Worm (Caenorhabditis elegans) whole organism, L1 larva: ENCODE measurements around the gene ZK822.9.

Experiments
- C16A3.4 ChIP-seq: fragments of 150-350 bp; optimal IDR thresholded peaks from 2 replicates; lab custom pipeline; 2014; ENCODE audit warnings: missing biosample characterization, missing genetic modification characterization
- F16B12.6 ChIP-seq: fragments of 150-350 bp; optimal IDR thresholded peaks from 2 replicates; lab custom pipeline; 2014; ENCODE audit warnings: missing biosample characterization, missing genetic modification characterization
- aha-1 ChIP-seq: fragments of 150-350 bp; optimal IDR thresholded peaks from 2 replicates; lab custom pipeline; 2014; ENCODE audit warnings: missing biosample characterization, missing genetic modification characterization
- aly-2 ChIP-seq: fragments of 150-350 bp; optimal IDR thresholded peaks from 2 replicates; lab custom pipeline; 2014; ENCODE audit warnings: missing biosample characterization, missing genetic modification characterization
- blmp-1 ChIP-seq: fragments of 150-350 bp; optimal IDR thresholded peaks from 2 replicates; lab custom pipeline; 2014; ENCODE audit warnings: missing biosample characterization, missing genetic modification characterization
- ceh-8 ChIP-seq: fragments of 200-800 bp; sonication (Bioruptor generic); optimal IDR thresholded peaks from 2 replicates; lab custom pipeline; 2018; ENCODE audit warnings: mild to moderate bottlenecking, missing genetic modification characterization, moderate library complexity, missing compliant biosample characterization
- ceh-82 ChIP-seq, 3 experiments: fragments of 150-350 bp in 1 of 3; sonication (generic microtip) in 2 of 3; optimal IDR thresholded peaks; 2 replicates each; lab custom pipeline; 2014 to 2017; ENCODE audit warnings: missing biosample characterization in 3 of 3, missing genetic modification characterization in 3 of 3
- ceh-88 ChIP-seq: fragments of 200-800 bp; sonication (Bioruptor generic); IDR thresholded peaks from 2 replicates; pipeline ENCODE4 v1.3.6; 2022; ENCODE audit warnings: missing genetic modification characterization, missing compliant biosample characterization
- ces-1 ChIP-seq: fragments of 150-350 bp; optimal IDR thresholded peaks from 2 replicates; lab custom pipeline; 2014; ENCODE audit warnings: missing biosample characterization, missing genetic modification reagents, missing genetic modification characterization
- dsc-1 ChIP-seq: sonication (generic microtip); optimal IDR thresholded peaks from 2 replicates; lab custom pipeline; 2016; ENCODE audit warnings: mild to moderate bottlenecking, missing genetic modification characterization, missing compliant biosample characterization
- efl-1 ChIP-seq, 4 experiments: fragments of 150-350 bp; optimal IDR thresholded peaks in 3 of 4; peaks in 1 of 4; 1 replicate in 1 of 4; 2 replicates in 3 of 4; lab custom pipeline; 2014; ENCODE audit warnings: missing biosample characterization in 2 of 4, missing genetic modification characterization in 2 of 4, missing genetic modification reagents in 2 of 4
- egl-13 ChIP-seq: sonication (generic microtip); optimal IDR thresholded peaks from 2 replicates; lab custom pipeline; 2016; ENCODE audit warnings: missing genotype, missing genetic modification reagents, missing genetic modification characterization, missing compliant biosample characterization
- elt-3 ChIP-seq, 6 experiments: fragments of 150-350 bp in 1 of 6; sonication (generic microtip); optimal IDR thresholded peaks; 2 replicates each; lab custom pipeline; 2017 to 2018; ENCODE audit warnings: missing biosample characterization in 6 of 6, missing genetic modification characterization in 6 of 6, inconsistent platforms in 1 of 6
- ets-5 ChIP-seq: fragments of 200-800 bp; sonication (Bioruptor generic); IDR thresholded peaks from 2 replicates; pipeline ENCODE4 v1.3.6; 2022; ENCODE audit warnings: missing genetic modification characterization, missing compliant biosample characterization
- fkh-10 ChIP-seq: sonication (generic microtip); optimal IDR thresholded peaks from 2 replicates; lab custom pipeline; 2017; ENCODE audit warnings: missing biosample characterization, missing genetic modification reagents, missing genetic modification characterization
- fkh-4 ChIP-seq: sonication (generic microtip); optimal IDR thresholded peaks from 2 replicates; lab custom pipeline; 2016; ENCODE audit warnings: missing compliant biosample characterization, missing genetic modification characterization, borderline replicate concordance
- fkh-8 ChIP-seq: sonication (generic microtip); optimal IDR thresholded peaks from 2 replicates; lab custom pipeline; 2016; ENCODE audit warnings: mild to moderate bottlenecking, missing genetic modification characterization, missing compliant biosample characterization
- fos-1 ChIP-seq: fragments of 150-350 bp; optimal IDR thresholded peaks from 2 replicates; lab custom pipeline; 2014; ENCODE audit warnings: missing biosample characterization, missing genetic modification characterization
- grh-1 ChIP-seq: fragments of 200-800 bp; sonication (Bioruptor generic); IDR thresholded peaks from 2 replicates; pipeline ENCODE4 v1.3.6; 2022; ENCODE audit warnings: missing genetic modification reagents, missing genetic modification characterization, missing compliant biosample characterization
- hlh-17 ChIP-seq: fragments of 200-800 bp; sonication (Bioruptor generic); optimal IDR thresholded peaks from 2 replicates; lab custom pipeline; 2018; ENCODE audit warnings: missing genetic modification characterization, mild to moderate bottlenecking, missing compliant biosample characterization, moderate library complexity, borderline replicate concordance
- irx-1 ChIP-seq: sonication (generic microtip); optimal IDR thresholded peaks from 2 replicates; lab custom pipeline; 2016; ENCODE audit warnings: missing genetic modification characterization, missing compliant biosample characterization
- lin-15B ChIP-seq: fragments of 150-350 bp; sonication (generic microtip); optimal IDR thresholded peaks from 3 replicates; lab custom pipeline; 2014; ENCODE audit warnings: missing biosample characterization, missing genetic modification characterization
- lin-35 ChIP-seq, 2 experiments: fragments of 150-350 bp; optimal IDR thresholded peaks; 2 replicates each; lab custom pipeline; 2014; ENCODE audit warnings: missing biosample characterization in 2 of 2, missing genetic modification characterization in 2 of 2, missing genetic modification reagents in 2 of 2
- lin-39 ChIP-seq: fragments of 150-350 bp; optimal IDR thresholded peaks from 2 replicates; lab custom pipeline; 2014; ENCODE audit warnings: missing biosample characterization, missing genetic modification reagents, missing genetic modification characterization
- lir-3 ChIP-seq: sonication (generic microtip); optimal IDR thresholded peaks from 2 replicates; lab custom pipeline; 2016; ENCODE audit warnings: mild to moderate bottlenecking, missing genetic modification characterization, moderate library complexity, missing compliant biosample characterization; ENCODE audit not compliant: poor library complexity
- lsy-2 ChIP-seq, 2 experiments: fragments of 150-350 bp; optimal IDR thresholded peaks; 2 replicates each; lab custom pipeline; 2014; ENCODE audit warnings: missing biosample characterization in 2 of 2, missing genetic modification characterization in 2 of 2
- mab-9 ChIP-seq: fragments of 200-800 bp; sonication (Bioruptor generic); IDR thresholded peaks from 2 replicates; pipeline ENCODE4 v1.3.6; 2022; ENCODE audit warnings: missing genetic modification reagents, missing genetic modification characterization, missing compliant biosample characterization
- mdl-1 ChIP-seq, 2 experiments: fragments of 150-350 bp; optimal IDR thresholded peaks; 2 replicates each; lab custom pipeline; 2014 to 2017; ENCODE audit warnings: missing biosample characterization in 2 of 2, missing genetic modification characterization in 2 of 2, inconsistent platforms in 1 of 2
- mep-1 ChIP-seq: fragments of 150-350 bp; optimal IDR thresholded peaks from 2 replicates; lab custom pipeline; 2014; ENCODE audit warnings: missing biosample characterization, missing genetic modification characterization
- nhr-11 ChIP-seq: fragments of 150-350 bp; optimal IDR thresholded peaks from 2 replicates; lab custom pipeline; 2014; ENCODE audit warnings: missing biosample characterization, missing genetic modification characterization
- nhr-47 ChIP-seq: sonication (generic microtip); optimal IDR thresholded peaks from 2 replicates; lab custom pipeline; 2016; ENCODE audit warnings: mild to moderate bottlenecking, missing genetic modification characterization, moderate library complexity, missing compliant biosample characterization
- nhr-71 ChIP-seq: sonication (generic microtip); optimal IDR thresholded peaks from 2 replicates; lab custom pipeline; 2016; ENCODE audit warnings: mild to moderate bottlenecking, missing genetic modification characterization, moderate library complexity, missing compliant biosample characterization
- nhr-90 ChIP-seq: sonication (generic microtip); optimal IDR thresholded peaks from 2 replicates; lab custom pipeline; 2016; ENCODE audit warnings: mild to moderate bottlenecking, missing genetic modification characterization, missing compliant biosample characterization; ENCODE audit not compliant: poor library complexity
- pag-3 ChIP-seq: sonication (generic microtip); optimal IDR thresholded peaks from 2 replicates; lab custom pipeline; 2017; ENCODE audit warnings: missing genetic modification characterization, mild to moderate bottlenecking, missing compliant biosample characterization, antibody characterized with exemption, borderline replicate concordance; ENCODE audit not compliant: insufficient read depth
- rnt-1 ChIP-seq: sonication (generic microtip); optimal IDR thresholded peaks from 2 replicates; lab custom pipeline; 2016; ENCODE audit warnings: mild to moderate bottlenecking, missing genetic modification characterization, moderate library complexity, missing compliant biosample characterization
- snpc-4 ChIP-seq: fragments of 150-350 bp; optimal IDR thresholded peaks from 2 replicates; lab custom pipeline; 2014; ENCODE audit warnings: missing biosample characterization, missing genetic modification characterization
- sup-37 ChIP-seq: fragments of 200-800 bp; sonication (Bioruptor generic); optimal IDR thresholded peaks from 2 replicates; lab custom pipeline; 2018; ENCODE audit warnings: mild to moderate bottlenecking, missing genetic modification characterization, missing compliant biosample characterization
- swsn-7 ChIP-seq: sonication (generic microtip); optimal IDR thresholded peaks from 2 replicates; lab custom pipeline; 2016; ENCODE audit warnings: missing genetic modification characterization, missing compliant biosample characterization
- tlp-1 ChIP-seq: fragments of 150-350 bp; optimal IDR thresholded peaks from 2 replicates; lab custom pipeline; 2014; ENCODE audit warnings: missing biosample characterization, missing genetic modification characterization
- unc-130 ChIP-seq: fragments of 150-350 bp; optimal IDR thresholded peaks from 2 replicates; lab custom pipeline; 2017; ENCODE audit warnings: missing biosample characterization, missing genetic modification characterization, inconsistent platforms
- unc-98 ChIP-seq: fragments of 200-800 bp; sonication (Bioruptor generic); IDR thresholded peaks from 2 replicates; pipeline ENCODE4 v1.3.6; 2022; ENCODE audit warnings: missing genetic modification characterization, missing compliant biosample characterization
- vab-15 ChIP-seq: sonication (generic microtip); optimal IDR thresholded peaks from 2 replicates; lab custom pipeline; 2017; ENCODE audit warnings: missing genotype, mild to moderate bottlenecking, missing genetic modification characterization, missing compliant biosample characterization
- zip-4 ChIP-seq: fragments of 200-800 bp; sonication (Bioruptor generic); optimal IDR thresholded peaks from 2 replicates; lab custom pipeline; 2018; ENCODE audit warnings: mild to moderate bottlenecking, missing genetic modification characterization, moderate library complexity, missing compliant biosample characterization
- ztf-11 ChIP-seq, 2 experiments: sonication (generic microtip); optimal IDR thresholded peaks; 2 replicates each; lab custom pipeline; 2016 to 2017; ENCODE audit warnings: missing genetic modification characterization in 2 of 2, missing biosample characterization in 1 of 2, missing compliant biosample characterization in 1 of 2
- ztf-4 ChIP-seq: fragments of 150-350 bp; optimal IDR thresholded peaks from 2 replicates; lab custom pipeline; 2014; ENCODE audit warnings: missing biosample characterization, missing genetic modification characterization

The ZK822.9 gene

ce11 chrIV:11961485-11962255 lies 45.9 kb downstream of the ZK822.9 start, which contains the start of gene ZK829.7 (continued):
- TF ChIP-seq hlh-17: no peak
- TF ChIP-seq pag-3 (tag; lab: Kevin White, UChicago): no peak
- TF ChIP-seq sup-37 (GFP tag; lab: Kevin White, UChicago): peak; percentile 33
- peak; percentile 88 for TF ChIP-seq nhr-90 (tag; lab: Kevin White, UChicago)
- peak in 1 of 2 experiments; percentile 41 for TF ChIP-seq mdl-1 (tag; optimal IDR thresholded peaks at IDR 0.05; lab: Kevin White, UChicago)
- peak; percentile 90 to 97 for TF ChIP-seq efl-1 (optimal IDR thresholded peaks at IDR 0.05; lab: Kevin White, UChicago)
- peak; percentile 92 to 100 for TF ChIP-seq efl-1 (GFP tag; optimal IDR thresholded peaks at IDR 0.05 in 1 of 2; lab: Kevin White, UChicago)
- TF ChIP-seq ces-1: no peak
- peak; percentile 66 for TF ChIP-seq lin-39 (tag; lab: Kevin White, UChicago)
- peak; percentile 84 for TF ChIP-seq dsc-1
- TF ChIP-seq egl-13 (tag; lab: Kevin White, UChicago): peak; percentile 47
- TF ChIP-seq lin-15B (tag; lab: Kevin White, UChicago): peak; percentile 36
- peak; percentile 90 for TF ChIP-seq nhr-47 (tag; lab: Kevin White, UChicago)
- peak; percentile 51 for TF ChIP-seq nhr-11 (tag; lab: Kevin White, UChicago)
- peak; percentile 70 for TF ChIP-seq blmp-1 (tag; lab: Kevin White, UChicago)
- peak; percentile 67 for TF ChIP-seq fos-1
- TF ChIP-seq lin-35 (GFP tag; optimal IDR thresholded peaks at IDR 0.05; lab: Kevin White, UChicago): peak; percentile 92 to 96
- TF ChIP-seq nhr-71 (tag; lab: Kevin White, UChicago): peak; percentile 91
- peak; percentile 80 for TF ChIP-seq lsy-2 (tag; optimal IDR thresholded peaks at IDR 0.05; lab: Kevin White, UChicago)
- TF ChIP-seq tlp-1: no peak
- peak; percentile 81 for TF ChIP-seq swsn-7
- TF ChIP-seq rnt-1 (tag; lab: Kevin White, UChicago): peak; percentile 80
- TF ChIP-seq ceh-8 (GFP tag; lab: Kevin White, UChicago): peak; percentile 43
- TF ChIP-seq lir-3: peak; percentile 24
- 0 out of 2 replicates have a peak, but pooled peaks have one; percentile 32 for TF ChIP-seq mab-9 (GFP tag; lab: Robert Waterston, UW)
- peak; percentile 29 for TF ChIP-seq fkh-4 (tag; lab: Kevin White, UChicago)
- peak; percentile 79 for TF ChIP-seq irx-1 (tag; lab: Kevin White, UChicago)
- TF ChIP-seq fkh-10 (GFP tag; lab: Kevin White, UChicago): peak; percentile 43
- TF ChIP-seq ceh-88 (GFP tag; lab: Robert Waterston, UW): peak; percentile 42; the same call in 1 of the 2 replicates
- no peak for TF ChIP-seq vab-15 (tag; lab: Kevin White, UChicago)
- peak; percentile 65 to 75 (median 70) for TF ChIP-seq ceh-82 (tag; optimal IDR thresholded peaks at IDR 0.05; lab: Kevin White, UChicago)
- TF ChIP-seq mep-1: peak; percentile 91
- TF ChIP-seq zip-4 (GFP tag; lab: Kevin White, UChicago): peak; percentile 45
- TF ChIP-seq aha-1 (tag; lab: Kevin White, UChicago): no peak
- no peak for TF ChIP-seq unc-98 (GFP tag; lab: Robert Waterston, UW)
- peak; percentile 83 for TF ChIP-seq grh-1 (GFP tag; lab: Robert Waterston, UW)
- TF ChIP-seq fkh-8 (tag; lab: Kevin White, UChicago): peak; percentile 67
- peak; percentile 40 for TF ChIP-seq snpc-4 (tag; lab: Kevin White, UChicago)
- TF ChIP-seq ztf-11 (tag; optimal IDR thresholded peaks at IDR 0.05; lab: Kevin White, UChicago): peak in 1 of 2 experiments; percentile 30
- peak; percentile 68 for TF ChIP-seq unc-130 (tag; lab: Kevin White, UChicago)
- TF ChIP-seq aly-2: no peak
- TF ChIP-seq elt-3 (tag; optimal IDR thresholded peaks at IDR 0.05; lab: Kevin White, UChicago): peak in 3 of 6 experiments; percentile 8 to 61 (median 42)
- peak; percentile 59 for TF ChIP-seq ztf-4
- peak; percentile 86 for TF ChIP-seq C16A3.4 (tag; lab: Kevin White, UChicago)
- TF ChIP-seq F16B12.6 (tag; lab: Kevin White, UChicago): peak; percentile 12
- no peak for TF ChIP-seq ets-5 (GFP tag; lab: Robert Waterston, UW)
- TF ChIP-seq, all 84 proteins: peak for 56
